Worm (Caenorhabditis elegans) whole organism, L3 larva: Measurements from ENCODE around the gene twk-12.

ENCODE experiments used
- R02D3.7 ChIP-seq: fragments of 150-350 bp; optimal IDR thresholded peaks from 2 replicates; lab custom pipeline; 2014; ENCODE audit warnings: missing biosample characterization, missing genetic modification characterization
- ZK546.5 ChIP-seq: sonication (generic microtip); optimal IDR thresholded peaks from 2 replicates; lab custom pipeline; 2017; ENCODE audit warnings: missing biosample characterization, missing genetic modification characterization
- aly-2 ChIP-seq: fragments of 150-350 bp; optimal IDR thresholded peaks from 2 replicates; lab custom pipeline; 2014; ENCODE audit warnings: missing biosample characterization, missing genetic modification characterization
- ama-1 ChIP-seq: fragments of 150-350 bp; optimal IDR thresholded peaks from 2 replicates; lab custom pipeline; 2018
- ceh-16 ChIP-seq: sonication (generic microtip); optimal IDR thresholded peaks from 2 replicates; lab custom pipeline; 2017; ENCODE audit warnings: missing biosample characterization, missing genetic modification characterization
- ceh-28 ChIP-seq: fragments of 150-350 bp; optimal IDR thresholded peaks from 2 replicates; lab custom pipeline; 2014; ENCODE audit warnings: missing biosample characterization, missing genetic modification reagents, missing genetic modification characterization
- egl-5 ChIP-seq: fragments of 150-350 bp; optimal IDR thresholded peaks from 2 replicates; lab custom pipeline; 2017; ENCODE audit warnings: missing biosample characterization, missing genetic modification reagents, missing genetic modification characterization, inconsistent platforms
- elt-1 ChIP-seq: fragments of 150-350 bp; optimal IDR thresholded peaks from 2 replicates; lab custom pipeline; 2014; ENCODE audit warnings: missing biosample characterization, missing genetic modification characterization
- elt-2 ChIP-seq: sonication (generic microtip); optimal IDR thresholded peaks from 2 replicates; lab custom pipeline; 2016; ENCODE audit warnings: missing genetic modification reagents, mild to moderate bottlenecking, missing genetic modification characterization, missing compliant biosample characterization
- elt-3 ChIP-seq, 3 experiments: fragments of 150-350 bp in 1 of 3; sonication (generic microtip) in 2 of 3; optimal IDR thresholded peaks; 2 replicates in 2 of 3; 4 replicates in 1 of 3; lab custom pipeline; 2014 to 2017; ENCODE audit warnings: missing biosample characterization in 3 of 3, missing genetic modification characterization in 3 of 3
- eor-1 ChIP-seq, 2 experiments: fragments of 150-350 bp; optimal IDR thresholded peaks; 2 replicates each; lab custom pipeline; 2014 to 2018; ENCODE audit warnings: missing biosample characterization in 2 of 2, missing genetic modification characterization in 2 of 2
- fkh-10 ChIP-seq: sonication (generic microtip); optimal IDR thresholded peaks from 2 replicates; lab custom pipeline; 2017; ENCODE audit warnings: missing biosample characterization, missing genetic modification reagents, missing genetic modification characterization
- fos-1 ChIP-seq: fragments of 150-350 bp; optimal IDR thresholded peaks from 2 replicates; lab custom pipeline; 2014; ENCODE audit warnings: missing biosample characterization, missing genetic modification characterization
- jun-1 ChIP-seq: fragments of 150-350 bp; optimal IDR thresholded peaks from 2 replicates; lab custom pipeline; 2014; ENCODE audit warnings: missing biosample characterization, missing genetic modification reagents, missing genetic modification characterization
- lin-39 ChIP-seq: fragments of 150-350 bp; optimal IDR thresholded peaks from 2 replicates; lab custom pipeline; 2018; ENCODE audit warnings: missing biosample characterization, missing genetic modification reagents, missing genetic modification characterization
- lsy-12 ChIP-seq: sonication (generic microtip); optimal IDR thresholded peaks from 2 replicates; lab custom pipeline; 2016; ENCODE audit warnings: mild to moderate bottlenecking, missing genetic modification characterization, missing compliant biosample characterization
- mdl-1 ChIP-seq: fragments of 150-350 bp; optimal IDR thresholded peaks from 2 replicates; lab custom pipeline; 2014; ENCODE audit warnings: missing biosample characterization, missing genetic modification characterization
- mml-1 ChIP-seq: fragments of 150-350 bp; sonication (generic microtip); optimal IDR thresholded peaks from 3 replicates; lab custom pipeline; 2014; ENCODE audit warnings: missing biosample characterization, missing genetic modification characterization
- nfya-1 ChIP-seq: sonication (generic microtip); optimal IDR thresholded peaks from 2 replicates; lab custom pipeline; 2017; ENCODE audit warnings: missing genetic modification characterization, mild to moderate bottlenecking, missing compliant biosample characterization, antibody characterized with exemption, moderate library complexity; ENCODE audit not compliant: insufficient read depth
- nhr-23 ChIP-seq: fragments of 150-350 bp; optimal IDR thresholded peaks from 2 replicates; lab custom pipeline; 2014; ENCODE audit warnings: missing biosample characterization, missing genetic modification reagents, missing genetic modification characterization
- nhr-237 ChIP-seq: fragments of 150-350 bp; optimal IDR thresholded peaks from 2 replicates; lab custom pipeline; 2014; ENCODE audit warnings: missing biosample characterization, missing genetic modification characterization
- nhr-28 ChIP-seq: fragments of 150-350 bp; optimal IDR thresholded peaks from 2 replicates; lab custom pipeline; 2014; ENCODE audit warnings: missing biosample characterization, missing genetic modification characterization
- nhr-43 ChIP-seq: sonication (generic microtip); optimal IDR thresholded peaks from 2 replicates; lab custom pipeline; 2016; ENCODE audit warnings: mild to moderate bottlenecking, missing genetic modification characterization, missing compliant biosample characterization; ENCODE audit not compliant: poor library complexity, severe bottlenecking
- nhr-67 ChIP-seq: fragments of 150-350 bp; optimal IDR thresholded peaks from 2 replicates; lab custom pipeline; 2014; ENCODE audit warnings: missing biosample characterization, missing genetic modification characterization
- nhr-76 ChIP-seq: fragments of 150-350 bp; sonication (generic microtip); optimal IDR thresholded peaks from 5 replicates; lab custom pipeline; 2014; ENCODE audit warnings: missing biosample characterization, missing genetic modification characterization
- pha-4 ChIP-seq: fragments of 150-350 bp; optimal IDR thresholded peaks from 2 replicates; lab custom pipeline; 2014; ENCODE audit warnings: missing biosample characterization, missing genetic modification reagents, missing genetic modification characterization
- pqm-1 ChIP-seq: fragments of 150-350 bp; optimal IDR thresholded peaks from 2 replicates; lab custom pipeline; 2017; ENCODE audit warnings: missing biosample characterization, missing genetic modification characterization, inconsistent platforms
- snpc-4 ChIP-seq: fragments of 150-350 bp; optimal IDR thresholded peaks from 2 replicates; lab custom pipeline; 2014; ENCODE audit warnings: missing biosample characterization, missing genetic modification characterization
- tbx-2 ChIP-seq: sonication (generic microtip); optimal IDR thresholded peaks from 2 replicates; lab custom pipeline; 2016; ENCODE audit warnings: mild to moderate bottlenecking, missing genetic modification characterization, missing compliant biosample characterization
- unc-39 ChIP-seq: sonication (generic microtip); optimal IDR thresholded peaks from 4 replicates; lab custom pipeline; 2017; ENCODE audit warnings: missing biosample characterization, missing genetic modification characterization
- unc-62 ChIP-seq: fragments of 150-350 bp; sonication (generic microtip); optimal IDR thresholded peaks from 4 replicates; lab custom pipeline; 2014; ENCODE audit warnings: missing biosample characterization, missing genetic modification reagents, missing genetic modification characterization
- zag-1 ChIP-seq: fragments of 150-350 bp; optimal IDR thresholded peaks from 2 replicates; lab custom pipeline; 2014; ENCODE audit warnings: missing biosample characterization, missing genetic modification characterization
- ztf-11 ChIP-seq: fragments of 150-350 bp; optimal IDR thresholded peaks from 2 replicates; lab custom pipeline; 2014; ENCODE audit warnings: missing biosample characterization, missing genetic modification characterization
- ztf-4 ChIP-seq: fragments of 150-350 bp; optimal IDR thresholded peaks from 2 replicates; lab custom pipeline; 2014; ENCODE audit warnings: missing biosample characterization, missing genetic modification characterization

The twk-12 gene

DNA sequence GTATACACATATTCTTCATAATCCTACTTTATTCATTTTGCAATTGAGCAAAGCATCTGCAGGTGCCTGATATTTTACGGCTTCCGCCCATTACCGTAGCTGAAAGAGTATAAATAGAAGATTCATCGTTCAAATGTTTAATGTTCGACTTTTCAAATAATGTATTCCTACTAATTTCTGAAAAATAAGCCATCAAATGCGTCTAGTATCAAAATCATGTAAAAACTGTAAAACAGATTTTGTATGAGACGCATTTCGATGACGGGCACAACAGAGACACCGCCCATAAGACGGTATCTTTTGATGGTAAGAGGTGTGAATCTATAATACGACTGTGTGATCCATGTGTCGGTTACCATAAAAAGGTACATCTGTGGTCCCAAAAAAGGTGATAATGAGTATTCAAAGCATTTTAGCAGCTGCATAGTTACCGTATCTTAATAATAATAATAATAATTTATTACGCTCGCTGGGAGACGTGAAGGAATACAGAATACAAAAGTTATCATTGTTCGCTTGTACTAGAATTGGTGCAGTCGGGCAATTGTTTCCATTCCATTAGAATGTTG lies 20.3 kb upstream of the twk-12 start, which contains the start of the genes C32C4.3 and C32C4.16:
Gene C32C4.3 (minus strand): TSS at position 101 of the 569 bp plus-strand sequence.
Gene C32C4.16 (plus strand): TSS at position 519 of the 569 bp plus-strand sequence.
- TF ChIP-seq ceh-28 (no peak), ztf-4 (tag; lab: Kevin White, UChicago) (no peak), lsy-12 (tag; lab: Kevin White, UChicago) (no peak), jun-1 (tag; lab: Kevin White, UChicago) (no peak), unc-62 (GFP tag; lab: Kevin White, UChicago) (no peak), pqm-1 (no peak), pha-4 (tag; lab: Kevin White, UChicago) (no peak), nhr-28 (tag; lab: Kevin White, UChicago) (no peak), ama-1 (lab: Kevin White, UChicago) (no peak), zag-1 (tag; lab: Kevin White, UChicago) (no peak), eor-1 (tag; optimal IDR thresholded peaks at IDR 0.05; lab: Kevin White, UChicago) (no peak), elt-1 (no peak), ceh-16 (tag; lab: Kevin White, UChicago) (no peak), elt-3 (tag; optimal IDR thresholded peaks at IDR 0.05; lab: Kevin White, UChicago) (no peak), mdl-1 (no peak)

DNA sequence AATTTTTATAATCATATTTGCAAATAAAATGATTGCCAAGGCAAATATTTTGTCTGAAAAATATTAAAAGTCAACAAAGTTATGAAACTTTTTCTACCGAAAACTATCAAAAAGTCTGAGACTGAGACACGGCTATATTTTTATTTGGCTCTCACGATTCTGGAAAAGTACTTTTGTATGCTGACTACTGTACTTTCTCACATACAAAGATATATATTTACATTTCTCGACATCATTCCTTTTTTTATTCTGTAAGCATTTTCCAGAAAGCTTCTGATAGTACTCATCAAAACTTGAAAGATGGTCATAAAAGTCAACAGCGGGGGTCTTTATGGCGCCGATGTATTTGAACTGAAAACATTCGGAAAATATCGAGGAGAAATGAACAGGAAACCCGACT lies 19.2 kb upstream of the twk-12 start, which contains the start of gene aqp-6:
Gene aqp-6 (plus strand): TSS at position 301 of the 400 bp plus-strand sequence.
- TF ChIP-seq nhr-43 (tag; lab: Kevin White, UChicago) (no peak), ZK546.5 (tag; lab: Kevin White, UChicago) (no peak), fos-1 (tag; lab: Kevin White, UChicago) (no peak), nhr-67 (no peak)
- TF ChIP-seq, all 47 proteins: peak for 0

DNA sequence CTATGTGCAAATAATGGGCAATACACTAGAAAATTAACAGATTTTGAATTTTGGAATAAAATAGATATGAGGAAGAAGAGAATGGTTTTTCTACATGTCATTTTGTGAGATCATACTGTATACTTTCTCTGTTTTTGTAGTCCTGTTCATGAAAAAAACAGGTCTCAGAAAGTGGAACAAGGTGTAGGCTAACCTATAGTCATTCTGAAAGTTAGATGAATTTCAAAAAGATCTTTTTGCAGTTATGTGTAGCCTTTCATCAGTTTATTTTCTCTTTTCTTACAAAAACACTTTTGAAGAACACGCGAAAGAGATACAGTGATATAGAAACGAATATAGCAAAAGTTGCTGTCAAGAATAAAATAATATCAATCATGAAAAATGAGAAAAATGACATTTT lies 13.2 kb upstream of the twk-12 start, which contains the start of gene ugt-35:
Gene ugt-35 (minus strand): TSS at position 101 of the 400 bp plus-strand sequence.
- no peak for TF ChIP-seq eor-1 (tag; optimal IDR thresholded peaks at IDR 0.05; lab: Kevin White, UChicago)
- TF ChIP-seq fkh-10 (GFP tag; lab: Kevin White, UChicago): no peak
- TF ChIP-seq, all 47 proteins: peak for 0

DNA sequence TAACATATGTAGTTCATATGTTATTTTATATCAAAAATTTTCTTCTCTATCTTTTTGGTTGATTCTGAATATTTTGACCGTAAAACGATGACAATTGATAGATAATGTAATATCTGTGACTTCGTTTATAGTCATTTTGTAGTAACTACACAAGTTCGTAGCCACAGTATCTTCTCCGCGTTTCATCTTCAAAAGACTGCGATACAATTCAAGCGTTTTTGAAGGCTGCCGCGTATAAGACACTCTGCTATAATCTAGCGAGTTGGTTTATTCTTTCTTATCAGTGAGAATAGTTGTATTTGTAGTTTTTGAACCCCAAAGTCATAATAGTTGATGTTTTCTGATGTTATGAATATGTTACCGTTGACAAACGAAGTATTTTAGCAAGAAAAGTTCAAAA lies 10.4 kb upstream of the twk-12 start, which contains the start of gene ugt-34:
Gene ugt-34 (minus strand): TSS at position 21 of the 400 bp plus-strand sequence.
- TF ChIP-seq elt-2 (peak; percentile 63), nhr-23 (tag; lab: Kevin White, UChicago) (no peak)

DNA sequence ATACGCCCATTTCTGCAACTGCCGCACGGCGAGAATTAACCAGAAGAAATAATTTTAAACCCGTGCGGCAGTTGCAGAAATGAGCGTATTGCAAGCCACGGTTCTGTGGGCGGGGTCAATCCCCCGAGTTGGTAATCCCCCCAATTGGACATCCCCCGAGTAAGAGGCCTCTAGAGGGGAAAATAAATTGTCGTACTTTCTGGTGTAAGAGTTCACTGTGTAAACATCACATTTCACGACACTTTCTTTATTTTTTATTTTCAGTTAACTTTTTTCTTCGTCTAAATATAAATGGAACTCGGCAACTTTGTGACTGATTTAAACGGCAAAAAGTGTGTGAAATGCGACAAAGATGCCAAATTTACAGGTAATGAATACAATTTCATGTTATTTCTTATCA lies 9.4 kb upstream of the twk-12 start, which contains the start of gene tut-2:
Gene tut-2 (plus strand): TSS at position 277 of the 400 bp plus-strand sequence.
- TF ChIP-seq zag-1 (tag; lab: Kevin White, UChicago): no peak
- TF ChIP-seq nfya-1 (tag; lab: Kevin White, UChicago): peak; percentile 35

DNA sequence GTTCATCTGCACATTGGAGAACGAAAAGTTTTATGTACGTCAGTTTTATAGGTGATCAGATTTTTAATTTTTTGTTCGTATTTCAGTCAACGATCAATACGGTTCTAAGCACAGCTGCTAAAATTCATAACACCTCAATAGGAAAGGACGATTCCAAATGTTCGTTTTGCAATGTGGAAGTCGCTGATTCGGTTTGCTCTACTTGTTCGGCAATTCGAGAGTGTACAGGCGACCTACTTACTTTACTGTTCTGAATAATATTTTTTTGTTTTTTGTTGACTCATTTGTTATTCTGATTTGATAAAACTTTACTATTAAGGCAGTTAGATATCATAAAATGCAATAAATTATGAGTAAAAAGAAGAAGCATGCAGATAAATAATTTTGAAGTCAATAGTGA lies 8.0 kb upstream of the twk-12 start:
- TF ChIP-seq R02D3.7 (tag; lab: Kevin White, UChicago) (no peak), elt-3 (tag; optimal IDR thresholded peaks at IDR 0.05; lab: Kevin White, UChicago) (no peak), zag-1 (tag; lab: Kevin White, UChicago) (no peak), eor-1 (tag; optimal IDR thresholded peaks at IDR 0.05; lab: Kevin White, UChicago) (no peak), lin-39 (no peak), unc-39 (no peak), mml-1 (tag; lab: Kevin White, UChicago) (no peak), nfya-1 (tag; lab: Kevin White, UChicago) (no peak), ztf-11 (no peak), snpc-4 (no peak), ama-1 (lab: Kevin White, UChicago) (no peak), pha-4 (tag; lab: Kevin White, UChicago) (no peak), nhr-237 (tag; lab: Kevin White, UChicago) (no peak), ceh-28 (no peak), egl-5 (tag; lab: Kevin White, UChicago) (no peak), nhr-76 (tag; lab: Kevin White, UChicago) (no peak), aly-2 (tag; lab: Kevin White, UChicago) (no peak), lsy-12 (tag; lab: Kevin White, UChicago) (no peak), tbx-2 (tag; lab: Kevin White, UChicago) (no peak)
